Worm (Caenorhabditis elegans): Measurements from ENCODE around the gene myo-3.

Gene myo-3

DNA sequence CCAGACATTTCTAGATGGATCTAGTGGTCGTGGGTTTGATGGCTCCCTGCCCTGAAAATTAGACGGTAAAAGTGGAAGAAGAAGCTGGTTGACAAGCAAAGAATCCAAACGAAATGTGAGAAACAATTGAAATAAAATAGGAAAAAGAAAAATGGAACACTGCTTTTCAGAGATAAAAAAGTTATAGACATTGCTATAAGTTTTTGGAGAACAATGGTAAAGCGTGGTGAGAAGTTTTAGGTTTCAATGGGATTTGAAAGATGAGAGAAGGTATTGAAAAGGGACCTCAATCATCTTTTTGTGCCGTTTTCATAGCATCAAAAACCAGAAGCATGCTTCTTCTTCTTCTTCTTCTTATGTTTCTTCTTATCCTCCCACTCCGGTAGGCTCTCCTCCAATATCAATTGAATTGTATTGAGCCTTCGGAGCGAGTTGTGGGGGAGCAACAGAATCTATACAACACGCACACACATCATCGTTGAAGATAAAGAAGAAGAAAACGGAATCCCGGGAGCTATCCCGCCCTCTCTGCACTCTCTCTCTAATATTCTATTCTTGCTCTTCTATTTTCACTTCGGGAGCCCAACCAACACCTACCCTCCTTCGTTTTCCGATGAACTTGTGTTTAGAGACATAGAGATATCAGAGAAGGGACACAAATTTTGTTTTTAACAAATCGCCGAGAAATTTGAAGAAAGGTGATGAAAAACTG is at the start of gene myo-3:
myo-3 (minus strand) TSS at position 51 of the 712 bp plus-strand sequence.
- TF ChIP-seq lin-38 (GFP tag; IDR thresholded peaks at IDR 0.05): no peak
- TF ChIP-seq hlh-11 (tag; optimal IDR thresholded peaks at IDR 0.05): peak; percentile 55
- no peak for TF ChIP-seq ctbp-1 (GFP tag; IDR thresholded peaks at IDR 0.05)
- TF ChIP-seq nhr-11 (tag; optimal IDR thresholded peaks at IDR 0.05): peak; percentile 9
- peak in 1 of 2 experiments; percentile 85 for TF ChIP-seq daf-16 (GFP tag; optimal IDR thresholded peaks at IDR 0.05)
- no peak for TF ChIP-seq daf-16 (tag; optimal IDR thresholded peaks at IDR 0.05)
- TF ChIP-seq unc-62 (GFP tag; optimal IDR thresholded peaks at IDR 0.05 in 1 of 2): peak in 1 of 2 experiments; percentile 68
- no peak for TF ChIP-seq unc-62 (tag; optimal IDR thresholded peaks at IDR 0.05)
- no peak for TF ChIP-seq zip-2 (tag; optimal IDR thresholded peaks at IDR 0.05)
- peak; percentile 18 for TF ChIP-seq nhr-28 (tag; optimal IDR thresholded peaks at IDR 0.05)

DNA sequence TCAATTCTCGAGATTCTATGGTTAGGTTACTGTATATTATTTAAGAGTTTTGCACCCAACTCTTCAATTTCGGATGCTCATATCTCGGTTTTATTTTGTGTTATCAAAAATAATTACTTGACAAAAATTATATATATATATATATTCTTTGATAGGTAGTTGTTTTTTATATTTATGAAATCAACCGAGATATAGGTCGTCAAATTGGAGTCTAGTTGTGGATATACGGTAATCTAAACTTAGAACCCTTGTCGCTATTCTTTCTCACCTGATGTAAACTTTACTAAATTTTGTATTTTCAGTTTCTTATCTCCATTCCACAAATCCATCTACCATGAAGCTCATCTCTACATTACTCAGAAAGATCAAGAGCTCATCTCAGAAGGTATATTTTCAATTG is 49.0 kb upstream of the myo-3 start, which contains the start of gene F55C5.10:
F55C5.10 (plus strand) TSS at position 301 of the 400 bp plus-strand sequence.
- TF ChIP-seq F44E2.7 (GFP tag; IDR thresholded peaks at IDR 0.05) (no peak), lin-1 (GFP tag; IDR thresholded peaks at IDR 0.05) (no peak), mxl-2 (GFP tag; conservative IDR thresholded peaks at IDR 0.05) (no peak), lir-3 (tag; optimal IDR thresholded peaks at IDR 0.05) (no peak), unc-62 (GFP tag; optimal IDR thresholded peaks at IDR 0.05 in 1 of 2) (peak in 1 of 2 experiments; percentile 27), unc-62 (tag; optimal IDR thresholded peaks at IDR 0.05) (no peak), lin-29 (GFP tag; IDR thresholded peaks at IDR 0.05) (no peak)

DNA sequence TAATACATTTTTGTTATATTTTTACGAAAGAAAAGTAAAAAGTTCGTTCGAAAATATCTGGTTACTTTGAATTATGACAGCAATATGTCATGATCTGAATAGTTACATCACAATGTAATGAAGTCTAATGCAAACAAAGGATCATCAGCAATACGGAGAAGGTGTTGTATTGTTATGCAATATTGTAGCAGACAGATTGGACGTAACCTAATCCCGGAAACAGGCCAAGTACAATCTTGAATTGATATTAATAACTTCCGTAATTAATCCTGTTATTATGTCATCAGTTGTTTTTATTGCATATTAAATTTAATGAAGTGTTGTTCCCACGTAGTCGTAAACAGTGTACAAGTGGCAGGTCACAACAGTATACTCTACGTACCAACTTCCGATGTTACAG is 47.4 kb upstream of the myo-3 start:
- TF ChIP-seq duxl-1 (tag; optimal IDR thresholded peaks at IDR 0.05; ENCODE audit: poor library complexity) (no peak), zip-11 (GFP tag; IDR thresholded peaks at IDR 0.05) (no peak), lim-7 (GFP tag; IDR thresholded peaks at IDR 0.05) (no peak), nhr-10 (tag; optimal IDR thresholded peaks at IDR 0.05) (no peak), unc-62 (GFP tag; optimal IDR thresholded peaks at IDR 0.05 in 1 of 2) (peak in 1 of 2 experiments; percentile 34), unc-62 (tag; optimal IDR thresholded peaks at IDR 0.05) (no peak), nhr-102 (tag; optimal IDR thresholded peaks at IDR 0.05) (no peak)

DNA sequence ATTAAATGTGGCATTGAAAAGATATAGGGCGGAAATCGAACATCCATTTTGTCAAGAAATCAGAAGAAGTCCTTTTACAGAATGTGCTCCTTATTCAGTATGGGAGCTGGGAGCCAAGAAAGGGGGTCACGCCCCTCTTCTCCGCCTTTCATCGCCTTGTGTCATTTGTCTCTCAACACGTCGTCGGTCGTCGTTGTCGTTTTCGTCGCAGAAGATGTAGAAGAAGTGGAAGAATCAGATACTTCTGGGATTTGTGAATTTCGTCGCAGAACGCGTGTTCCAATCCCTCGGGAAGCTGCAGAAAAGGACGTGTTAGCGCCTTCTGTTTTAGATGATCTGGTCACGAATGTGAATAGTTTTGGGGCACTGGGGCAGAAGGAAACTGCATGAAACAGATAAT is 42.8 kb upstream of the myo-3 start, which contains the start of gene bnc-1:
bnc-1 (minus strand) TSS at position 101 of the 400 bp plus-strand sequence.
- TF ChIP-seq attf-4 (tag; optimal IDR thresholded peaks at IDR 0.05) (no peak), F44E2.7 (GFP tag; IDR thresholded peaks at IDR 0.05) (peak; percentile 33; the same call in 1 of the 2 replicates), zfp-2 (tag; optimal IDR thresholded peaks at IDR 0.05) (no peak)

DNA sequence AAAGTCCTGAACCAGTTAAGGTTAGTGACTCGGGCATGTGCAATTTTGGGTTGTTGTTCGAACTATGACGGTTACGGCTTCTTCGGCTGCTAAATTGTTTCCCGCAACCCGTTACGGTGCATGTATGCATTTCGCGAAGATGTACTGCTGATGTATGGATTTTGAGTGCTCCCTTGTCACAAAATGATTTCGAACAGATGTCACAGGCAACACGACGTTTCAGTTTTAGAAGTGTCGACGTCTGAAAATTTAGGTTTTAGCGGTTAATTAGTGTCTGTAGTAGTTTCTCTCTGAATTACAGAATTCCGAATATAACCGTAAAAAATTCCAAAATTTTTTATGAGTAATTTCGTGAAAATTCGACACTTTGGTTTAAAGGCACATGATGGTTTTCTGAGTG is 41.6 kb upstream of the myo-3 start:
- TF ChIP-seq nhr-42 (GFP tag; IDR thresholded peaks at IDR 0.05) (no peak), ceh-20 (GFP tag; IDR thresholded peaks at IDR 0.05) (no peak), pqm-1 (tag; optimal IDR thresholded peaks at IDR 0.05) (no peak), nhr-111 (GFP tag; optimal IDR thresholded peaks at IDR 0.05) (no peak), Y105C5A.15 (GFP tag; IDR thresholded peaks at IDR 0.05) (no peak), skn-1 (tag; optimal IDR thresholded peaks at IDR 0.05) (no peak), zfp-3 (GFP tag; conservative IDR thresholded peaks at IDR 0.05) (no peak), ctbp-1 (GFP tag; IDR thresholded peaks at IDR 0.05) (no peak), ama-1 (optimal IDR thresholded peaks at IDR 0.05) (no peak), mes-2 (tag; optimal IDR thresholded peaks at IDR 0.05; ENCODE audit: poor library complexity, severe bottlenecking) (no peak)

DNA sequence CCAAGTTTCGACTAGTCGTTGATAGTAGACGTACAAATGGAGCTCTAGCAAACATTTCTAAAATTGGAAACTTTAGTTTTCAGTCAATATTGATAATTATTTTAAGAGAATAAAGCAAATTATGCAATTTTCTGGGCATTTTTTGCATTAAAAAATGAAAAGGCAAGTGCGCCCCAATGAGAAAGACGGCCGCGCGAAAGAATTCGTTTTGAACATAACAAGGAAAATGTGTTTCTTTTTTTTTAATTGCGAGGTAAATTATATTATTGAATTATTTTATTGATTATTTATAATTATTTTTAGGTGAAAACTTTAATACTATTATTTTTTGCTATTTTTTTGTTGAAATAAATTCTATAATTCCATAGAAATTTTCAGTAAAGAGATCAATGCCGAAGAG is 37.4 kb upstream of the myo-3 start, which contains the start of the genes tsfm-1 and capg-2:
tsfm-1 (minus strand) TSS at position 57 of the 400 bp plus-strand sequence.
capg-2 (plus strand) TSS at position 379 of the 400 bp plus-strand sequence.
- TF ChIP-seq F44E2.7 (GFP tag; IDR thresholded peaks at IDR 0.05) (no peak), zip-2 (tag; optimal IDR thresholded peaks at IDR 0.05) (no peak), nhr-48 (tag; optimal IDR thresholded peaks at IDR 0.05) (no peak), ceh-28 (tag; optimal IDR thresholded peaks at IDR 0.05) (no peak), dmd-6 (GFP tag; IDR thresholded peaks at IDR 0.05) (no peak), nhr-28 (tag; optimal IDR thresholded peaks at IDR 0.05) (no peak), Y105C5A.15 (GFP tag; IDR thresholded peaks at IDR 0.05) (no peak), hmg-1.1 (GFP tag; IDR thresholded peaks at IDR 0.05) (no peak), mes-2 (tag; optimal IDR thresholded peaks at IDR 0.05; ENCODE audit: poor library complexity, severe bottlenecking) (peak; percentile 29), aha-1 (tag) (peak; percentile 62), dpl-1 (GFP tag; optimal IDR thresholded peaks at IDR 0.05) (peak; percentile 73), rbr-2 (tag; optimal IDR thresholded peaks at IDR 0.05) (no peak), D1046.2 (GFP tag; IDR thresholded peaks at IDR 0.05) (no peak), ctbp-1 (GFP tag; IDR thresholded peaks at IDR 0.05) (no peak), sdz-12 (GFP tag; optimal IDR thresholded peaks at IDR 0.05) (no peak), dmd-8 (GFP tag; IDR thresholded peaks at IDR 0.05) (no peak), lir-3 (tag; optimal IDR thresholded peaks at IDR 0.05) (no peak), lin-38 (GFP tag; IDR thresholded peaks at IDR 0.05) (peak; percentile 84), daf-16 (GFP tag; optimal IDR thresholded peaks at IDR 0.05) (no peak), daf-16 (tag; optimal IDR thresholded peaks at IDR 0.05) (no peak), nhr-42 (GFP tag; IDR thresholded peaks at IDR 0.05) (no peak)
